Fruit fly (Drosophila melanogaster) whole organism, embryonic: ENCODE data around the gene Irk1.

Experiments used
- Antp ChIP-seq: fragments of 200-800 bp; sonication (Bioruptor generic); optimal IDR thresholded peaks from 3 replicates; lab custom pipeline; 2016; ENCODE audit warnings: missing biosample characterization, missing genetic modification characterization
- CG10979 ChIP-seq: fragments of 200-800 bp; sonication (Bioruptor generic); optimal IDR thresholded peaks from 2 replicates; lab custom pipeline; 2018; ENCODE audit warnings: missing biosample characterization, mild to moderate bottlenecking, missing genetic modification characterization, moderate library complexity
- CG11504 ChIP-seq: fragments of 200-800 bp; sonication (Bioruptor generic); optimal IDR thresholded peaks from 3 replicates; lab custom pipeline; 2019; ENCODE audit warnings: missing biosample characterization, mild to moderate bottlenecking, missing genetic modification characterization, moderate library complexity
- CG11696 ChIP-seq: fragments of 200-800 bp; sonication (Bioruptor generic); IDR thresholded peaks from 2 replicates; pipeline ENCODE4 v1.3.6; 2022; ENCODE audit warnings: missing biosample characterization, missing genetic modification characterization
- CG12071 ChIP-seq: fragments of 200-800 bp; sonication (Bioruptor generic); optimal IDR thresholded peaks from 3 replicates; lab custom pipeline; 2018; ENCODE audit warnings: missing biosample characterization, mild to moderate bottlenecking, missing genetic modification characterization
- CG14441 ChIP-seq: fragments of 200-800 bp; sonication (Bioruptor generic); IDR thresholded peaks from 2 replicates; pipeline ENCODE4 v1.3.6; 2022; ENCODE audit warnings: missing biosample characterization, missing genetic modification characterization
- CG14710 ChIP-seq: fragments of 200-800 bp; sonication (Bioruptor generic); optimal IDR thresholded peaks from 3 replicates; lab custom pipeline; 2019; ENCODE audit warnings: missing biosample characterization, mild to moderate bottlenecking, missing genetic modification characterization, moderate library complexity
- CG15696 ChIP-seq: fragments of 200-800 bp; sonication (Bioruptor generic); optimal IDR thresholded peaks from 2 replicates; lab custom pipeline; 2019; ENCODE audit warnings: missing biosample characterization, mild to moderate bottlenecking, missing genetic modification characterization, moderate library complexity
- CG1647 ChIP-seq: fragments of 200-800 bp; sonication (Bioruptor generic); optimal IDR thresholded peaks from 3 replicates; lab custom pipeline; 2016; ENCODE audit warnings: missing biosample characterization, missing genetic modification characterization
- CG17186 ChIP-seq: fragments of 200-800 bp; sonication (Bioruptor generic); optimal IDR thresholded peaks from 3 replicates; lab custom pipeline; 2017; ENCODE audit warnings: missing biosample characterization, missing genetic modification reagents, missing genetic modification characterization
- CG17612 ChIP-seq: fragments of 200-800 bp; sonication (Bioruptor generic); IDR thresholded peaks from 2 replicates; pipeline ENCODE4 v1.3.6; 2022; ENCODE audit warnings: missing biosample characterization, missing genetic modification characterization
- CG1792 ChIP-seq: fragments of 200-800 bp; sonication (Bioruptor generic); optimal IDR thresholded peaks from 2 replicates; lab custom pipeline; 2016; ENCODE audit warnings: missing biosample characterization, missing genetic modification characterization
- CG2129 ChIP-seq: fragments of 200-800 bp; sonication (Bioruptor generic); IDR thresholded peaks from 2 replicates; pipeline ENCODE4 v1.3.6; 2022; ENCODE audit warnings: missing biosample characterization, missing genetic modification characterization; ENCODE audit not compliant: partially characterized antibody
- CG2678 ChIP-seq: fragments of 200-800 bp; sonication (Bioruptor generic); optimal IDR thresholded peaks from 3 replicates; lab custom pipeline; 2019; ENCODE audit warnings: missing biosample characterization, mild to moderate bottlenecking, missing genetic modification characterization, moderate library complexity
- CG31441 ChIP-seq: fragments of 200-800 bp; sonication (Bioruptor generic); IDR thresholded peaks from 2 replicates; pipeline ENCODE4 v1.3.6; 2022; ENCODE audit warnings: missing biosample characterization, missing genetic modification characterization
- CG3838 ChIP-seq: fragments of 200-800 bp; sonication (Bioruptor generic); optimal IDR thresholded peaks from 3 replicates; lab custom pipeline; 2016; ENCODE audit warnings: missing biosample characterization, missing genetic modification characterization
- CG4424 ChIP-seq: fragments of 200-800 bp; sonication (Bioruptor generic); optimal IDR thresholded peaks from 3 replicates; lab custom pipeline; 2016; ENCODE audit warnings: missing biosample characterization, missing genetic modification characterization
- CG6654 ChIP-seq: fragments of 200-800 bp; sonication (Bioruptor generic); optimal IDR thresholded peaks from 2 replicates; lab custom pipeline; 2017; ENCODE audit warnings: missing biosample characterization, mild to moderate bottlenecking, missing genetic modification characterization
- CG7786 ChIP-seq: fragments of 200-800 bp; sonication (Bioruptor generic); optimal IDR thresholded peaks from 2 replicates; lab custom pipeline; 2016; ENCODE audit warnings: missing biosample characterization, missing genetic modification characterization
- CG8281 ChIP-seq: fragments of 200-800 bp; sonication (Bioruptor generic); optimal IDR thresholded peaks from 2 replicates; lab custom pipeline; 2018; ENCODE audit warnings: missing biosample characterization, mild to moderate bottlenecking, missing genetic modification characterization, moderate library complexity
- CG9609 ChIP-seq: fragments of 200-800 bp; sonication (Bioruptor generic); optimal IDR thresholded peaks from 3 replicates; lab custom pipeline; 2016; ENCODE audit warnings: missing biosample characterization, missing genetic modification characterization
- CG9817 ChIP-seq: fragments of 200-800 bp; sonication (Bioruptor generic); optimal IDR thresholded peaks from 2 replicates; lab custom pipeline; 2018; ENCODE audit warnings: missing biosample characterization, mild to moderate bottlenecking, missing genetic modification characterization, moderate library complexity
- CkIIα-i1 ChIP-seq: fragments of 200-800 bp; sonication (Bioruptor generic); IDR thresholded peaks from 2 replicates; pipeline ENCODE4 v1.3.6; 2022; ENCODE audit warnings: missing biosample characterization, missing genetic modification characterization
- D ChIP-seq, 2 experiments: fragments of 200-800 bp in 1 of 2; fragments of >200 bp in 1 of 2; sonication (Bioruptor generic) in 1 of 2; optimal IDR thresholded peaks; 2 replicates in 1 of 2; 3 replicates in 1 of 2; lab custom pipeline; 2017; ENCODE audit warnings: mild to moderate bottlenecking in 1 of 2, missing biosample characterization in 1 of 2, missing genetic modification characterization in 1 of 2, missing genetic modification reagents in 1 of 2
- Dek ChIP-seq: fragments of 200-800 bp; sonication (Bioruptor generic); optimal IDR thresholded peaks from 3 replicates; lab custom pipeline; 2019; ENCODE audit warnings: missing biosample characterization, mild to moderate bottlenecking, missing genetic modification characterization, moderate library complexity
- Dfd ChIP-seq, 2 experiments: fragments of >200 bp; optimal IDR thresholded peaks; 2 replicates each; lab custom pipeline; 2017; ENCODE audit warnings: missing biosample characterization in 2 of 2, missing genetic modification characterization in 2 of 2
- Dp ChIP-seq: fragments of 200-800 bp; sonication (Bioruptor generic); optimal IDR thresholded peaks from 2 replicates; lab custom pipeline; 2018; ENCODE audit warnings: missing biosample characterization, mild to moderate bottlenecking, missing genetic modification characterization, moderate library complexity
- Elba2 ChIP-seq: fragments of 200-800 bp; sonication (Bioruptor generic); optimal IDR thresholded peaks from 3 replicates; lab custom pipeline; 2016; ENCODE audit warnings: missing biosample characterization, missing genetic modification characterization
- Hr3 ChIP-seq: fragments of 200-800 bp; sonication (Bioruptor generic); optimal IDR thresholded peaks from 3 replicates; lab custom pipeline; 2016; ENCODE audit warnings: missing biosample characterization, missing genetic modification characterization
- Hr39 ChIP-seq: fragments of >200 bp; optimal IDR thresholded peaks from 2 replicates; lab custom pipeline; 2017
- Mad ChIP-seq: fragments of 200-800 bp; sonication (Bioruptor generic); optimal IDR thresholded peaks from 2 replicates; lab custom pipeline; 2016; ENCODE audit warnings: missing biosample characterization, missing genetic modification characterization
- Mes4 ChIP-seq: fragments of 200-800 bp; sonication (Bioruptor generic); optimal IDR thresholded peaks from 2 replicates; lab custom pipeline; 2016; ENCODE audit warnings: missing biosample characterization, missing genetic modification characterization
- Nf-YC ChIP-seq: fragments of 200-800 bp; optimal IDR thresholded peaks from 3 replicates; lab custom pipeline; 2019; ENCODE audit warnings: missing biosample characterization, mild to moderate bottlenecking, missing genetic modification characterization, moderate library complexity
- Opbp ChIP-seq: fragments of 200-800 bp; sonication (Bioruptor generic); IDR thresholded peaks from 3 replicates; pipeline ENCODE4 v1.3.6; 2022; ENCODE audit warnings: missing biosample characterization, missing genetic modification characterization; ENCODE audit not compliant: partially characterized antibody
- Sry-δ ChIP-seq: fragments of 200-800 bp; sonication (Bioruptor generic); optimal IDR thresholded peaks from 2 replicates; lab custom pipeline; 2016; ENCODE audit warnings: missing biosample characterization, missing genetic modification characterization
- YL-1 ChIP-seq: fragments of 200-800 bp; sonication (Bioruptor generic); optimal IDR thresholded peaks from 3 replicates; lab custom pipeline; 2017; ENCODE audit warnings: missing biosample characterization, mild to moderate bottlenecking, missing genetic modification characterization
- aop ChIP-seq: fragments of 200-800 bp; sonication (Bioruptor generic); IDR thresholded peaks from 2 replicates; pipeline ENCODE4 v1.3.6; 2022; ENCODE audit warnings: missing biosample characterization, missing genetic modification characterization
- dan ChIP-seq: fragments of 200-800 bp; sonication (Bioruptor generic); IDR thresholded peaks from 2 replicates; pipeline ENCODE4 v1.3.6; 2022; ENCODE audit warnings: missing biosample characterization, missing genetic modification characterization
- esg ChIP-seq: fragments of 200-800 bp; sonication (Bioruptor generic); conservative IDR thresholded peaks from 2 replicates; pipeline ENCODE4 v1.3.6; 2022; ENCODE audit warnings: missing biosample characterization, missing genetic modification characterization
- fd96Cb ChIP-seq: fragments of 200-800 bp; sonication (Bioruptor generic); optimal IDR thresholded peaks from 2 replicates; lab custom pipeline; 2018; ENCODE audit warnings: missing biosample characterization, mild to moderate bottlenecking, missing genetic modification characterization, moderate library complexity
- gem ChIP-seq: fragments of 200-800 bp; sonication (Bioruptor generic); optimal IDR thresholded peaks from 2 replicates; lab custom pipeline; 2019; ENCODE audit warnings: missing biosample characterization, mild to moderate bottlenecking, missing genetic modification characterization, moderate library complexity
- h ChIP-seq: fragments of >200 bp; optimal IDR thresholded peaks from 2 replicates; lab custom pipeline; 2017
- hth ChIP-seq: fragments of >200 bp; optimal IDR thresholded peaks from 2 replicates; lab custom pipeline; 2017; ENCODE audit warnings: inconsistent platforms
- lbe ChIP-seq: fragments of 200-800 bp; sonication (Bioruptor generic); optimal IDR thresholded peaks from 2 replicates; lab custom pipeline; 2016; ENCODE audit warnings: missing biosample characterization, mild to moderate bottlenecking, missing genetic modification characterization
- lola ChIP-seq, 3 experiments: fragments of >200 bp in 2 of 3; fragments of 200-800 bp in 1 of 3; sonication (Bioruptor generic) in 1 of 3; optimal IDR thresholded peaks; 2 replicates each; lab custom pipeline; 2017 to 2019; ENCODE audit warnings: missing biosample characterization in 3 of 3, missing genetic modification characterization in 3 of 3, mild to moderate bottlenecking in 1 of 3, moderate library complexity in 1 of 3
- nom ChIP-seq: fragments of 200-800 bp; sonication (Bioruptor generic); optimal IDR thresholded peaks from 2 replicates; lab custom pipeline; 2017; ENCODE audit warnings: missing biosample characterization, missing genetic modification characterization, mild to moderate bottlenecking, moderate library complexity, missing genetic modification reagents
- pb ChIP-seq: fragments of 200-800 bp; sonication (Bioruptor generic); optimal IDR thresholded peaks from 3 replicates; lab custom pipeline; 2016; ENCODE audit warnings: missing biosample characterization, missing genetic modification characterization
- pros ChIP-seq: fragments of 200-800 bp; sonication (Bioruptor generic); optimal IDR thresholded peaks from 3 replicates; lab custom pipeline; 2019; ENCODE audit warnings: missing biosample characterization, mild to moderate bottlenecking, missing genetic modification characterization, moderate library complexity
- ranshi ChIP-seq: fragments of 200-800 bp; sonication (Bioruptor generic); IDR thresholded peaks from 2 replicates; pipeline ENCODE4 v1.3.6; 2022; ENCODE audit warnings: missing biosample characterization, missing genetic modification characterization
- sob ChIP-seq: fragments of 200-800 bp; sonication (Bioruptor generic); IDR thresholded peaks from 2 replicates; pipeline ENCODE4 v1.3.6; 2022; ENCODE audit warnings: missing biosample characterization, missing genetic modification characterization
- stwl ChIP-seq: fragments of 200-800 bp; sonication (Bioruptor generic); optimal IDR thresholded peaks from 3 replicates; lab custom pipeline; 2018; ENCODE audit warnings: missing biosample characterization, mild to moderate bottlenecking, missing genetic modification characterization, moderate library complexity
- wor ChIP-seq: fragments of 200-800 bp; sonication (Bioruptor generic); IDR thresholded peaks from 2 replicates; pipeline ENCODE4 v1.3.6; 2022; ENCODE audit warnings: missing biosample characterization, missing genetic modification characterization

Irk1 gene

DNA sequence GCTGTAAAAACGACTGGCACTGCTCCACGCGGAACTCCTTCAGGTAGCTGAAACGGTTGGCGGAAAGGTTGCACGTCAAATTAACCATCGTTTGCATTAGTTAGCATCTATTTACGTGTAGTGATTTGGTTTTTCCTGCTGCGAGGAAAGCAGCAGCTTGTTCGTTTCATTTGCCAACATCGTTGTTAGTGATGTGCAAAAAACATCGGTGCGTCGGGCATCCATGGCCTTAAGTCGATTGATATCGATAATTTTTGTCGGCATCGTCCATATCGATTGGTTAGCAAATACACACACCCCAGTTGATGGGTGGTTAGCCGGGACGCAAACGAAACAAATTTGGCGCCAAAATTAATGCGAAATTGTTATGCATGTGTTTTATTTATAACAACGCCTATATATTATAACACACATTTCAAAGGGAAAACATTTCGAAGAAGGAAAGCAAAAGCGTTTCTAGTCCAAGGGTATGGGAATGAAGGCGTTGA is 10.4 kb upstream of the Irk1 start, which contains the start of gene unk (continued):
- TF ChIP-seq CG14441 (GFP tag; lab: Robert Waterston, UW), result no peak
- no peak for TF ChIP-seq CG6654 (GFP tag; lab: Kevin White, UChicago)
- no peak for TF ChIP-seq nom (GFP tag; lab: Kevin White, UChicago)
- peak; percentile 50 for TF ChIP-seq lbe (GFP tag; lab: Kevin White, UChicago)
- no peak for TF ChIP-seq CG11696
- peak; percentile 65; the same call in 1 of the 2 replicates for TF ChIP-seq sob
- TF ChIP-seq Mes4 (GFP tag; lab: Kevin White, UChicago), result no peak
- no peak for TF ChIP-seq CG3838 (GFP tag; lab: Kevin White, UChicago)
- no peak for TF ChIP-seq Hr3 (GFP tag; lab: Kevin White, UChicago)
- peak; percentile 34 for TF ChIP-seq CG14710
- TF ChIP-seq CG1647 (GFP tag; lab: Kevin White, UChicago), result no peak
- no peak for TF ChIP-seq hth (lab: Kevin White, UChicago)
- no peak for TF ChIP-seq aop (GFP tag; lab: Robert Waterston, UW)
- peak; percentile 94 for TF ChIP-seq CG2129 (GFP tag; lab: Robert Waterston, UW)
- no peak for TF ChIP-seq CG15696
- peak; percentile 99 for TF ChIP-seq Opbp (GFP tag; lab: Robert Waterston, UW)
- no peak for TF ChIP-seq CG2678
- TF ChIP-seq YL-1 (GFP tag; lab: Kevin White, UChicago), result no peak
- no peak for TF ChIP-seq esg (GFP tag; lab: Robert Waterston, UW)
- no peak for TF ChIP-seq lola (GFP tag; optimal IDR thresholded peaks at IDR 0.05; lab: Kevin White, UChicago)
- TF ChIP-seq h (lab: Kevin White, UChicago), result no peak
- TF ChIP-seq CG17186 (GFP tag; lab: Kevin White, UChicago), result peak; percentile 41
- TF ChIP-seq CG31441 (GFP tag; lab: Robert Waterston, UW), result no peak
- no peak for TF ChIP-seq CG8281 (tag; lab: Kevin White, UChicago)
- no peak for TF ChIP-seq CG10979 (tag; lab: Kevin White, UChicago)
- TF ChIP-seq D (optimal IDR thresholded peaks at IDR 0.05; lab: Kevin White, UChicago), result no peak
- no peak for TF ChIP-seq D (GFP tag; optimal IDR thresholded peaks at IDR 0.05; lab: Kevin White, UChicago)
- no peak for TF ChIP-seq pb (GFP tag; lab: Kevin White, UChicago)
- TF ChIP-seq Dp, result peak; percentile 89
- TF ChIP-seq Elba2, result peak; percentile 32
- TF ChIP-seq CG17612 (GFP tag; lab: Robert Waterston, UW), result no peak
- TF ChIP-seq ranshi (GFP tag; lab: Robert Waterston, UW), result no peak
- no peak for TF ChIP-seq Dfd (GFP tag; optimal IDR thresholded peaks at IDR 0.05; lab: Kevin White, UChicago)
- TF ChIP-seq wor (GFP tag; lab: Robert Waterston, UW), result no peak
- no peak for TF ChIP-seq CG4424 (GFP tag; lab: Kevin White, UChicago)
- TF ChIP-seq CG9817 (tag; lab: Kevin White, UChicago), result no peak
- TF ChIP-seq fd96Cb (tag; lab: Kevin White, UChicago), result no peak
- no peak for TF ChIP-seq Dek
- no peak for TF ChIP-seq CG11504 (tag; lab: Kevin White, UChicago)
- no peak for TF ChIP-seq Hr39
- TF ChIP-seq CG7786 (GFP tag; lab: Kevin White, UChicago), result no peak
- TF ChIP-seq CG1792 (GFP tag; lab: Kevin White, UChicago), result no peak
- TF ChIP-seq CkIIα-i1 (GFP tag; lab: Robert Waterston, UW), result no peak
- TF ChIP-seq stwl, result peak; percentile 34
- no peak for TF ChIP-seq pros
- TF ChIP-seq CG9609, result no peak
- no peak for TF ChIP-seq CG12071 (GFP tag; lab: Kevin White, UChicago)
- peak; percentile 34 for TF ChIP-seq Nf-YC
- peak; percentile 98 for TF ChIP-seq Sry-δ (GFP tag; lab: Kevin White, UChicago)
- TF ChIP-seq Mad (GFP tag; lab: Kevin White, UChicago), result peak; percentile 44
- TF ChIP-seq gem (tag; lab: Kevin White, UChicago), result no peak
- TF ChIP-seq Antp (GFP tag; lab: Kevin White, UChicago), result peak; percentile 43
- TF ChIP-seq dan, result no peak
